Fruit fly (Drosophila melanogaster) whole organism: ENCODE results near the gene NimA.

Experiments
- CG8478 ChIP-seq: fragments of >200 bp; optimal IDR thresholded peaks from 2 replicates; lab custom pipeline; 2018; ENCODE audit warnings: inconsistent platforms
- Dll ChIP-seq: fragments of >200 bp; optimal IDR thresholded peaks from 2 replicates; lab custom pipeline; 2017
- EcR ChIP-seq, 2 experiments: fragments of >200 bp; optimal IDR thresholded peaks; 2 replicates each; lab custom pipeline; 2017; ENCODE audit warnings: missing biosample characterization in 2 of 2, missing genetic modification characterization in 2 of 2, missing genetic modification reagents in 2 of 2
- pan ChIP-seq: fragments of >200 bp; optimal IDR thresholded peaks from 2 replicates; lab custom pipeline; 2017
- psq ChIP-seq: fragments of >200 bp; optimal IDR thresholded peaks from 2 replicates; lab custom pipeline; 2017
- usp ChIP-seq: fragments of >200 bp; optimal IDR thresholded peaks from 2 replicates; lab custom pipeline; 2017; ENCODE audit warnings: missing biosample characterization, missing genetic modification characterization, mixed read lengths

The NimA gene

dm6 chr2L:13957239-13957638 is at the start of gene NimA:
Gene NimA, plus strand, starts transcription at chr2L:13957539.
- TF ChIP-seq psq (lab: Kevin White, UChicago) (no peak), CG8478 (lab: Kevin White, UChicago) (no peak), pan (no peak), Dll (no peak), usp (no peak)

- TF ChIP-seq CG8478 (lab: Kevin White, UChicago) = no peak
- no peak for TF ChIP-seq usp
- no peak for TF ChIP-seq EcR (GFP tag; optimal IDR thresholded peaks at IDR 0.05; lab: Kevin White, UChicago)
- TF ChIP-seq pan = no peak
- TF ChIP-seq Dll = no peak
- TF ChIP-seq psq (lab: Kevin White, UChicago) = no peak
Observed at dm6 chr2L:13909033-13909432, 48.3 kb upstream of the NimA start, which contains the start of gene Ance-2. Gene Ance-2, plus strand, starts transcription at chr2L:13909333.

- TF ChIP-seq Dll (no peak), CG8478 (lab: Kevin White, UChicago) (no peak), psq (lab: Kevin White, UChicago) (no peak), usp (no peak), pan (no peak), EcR (GFP tag; optimal IDR thresholded peaks at IDR 0.05; lab: Kevin White, UChicago) (no peak)
Observed at dm6 chr2L:13911783-13912182, 45.6 kb upstream of the NimA start, which contains the start of gene Acyp. Gene Acyp, plus strand, starts transcription at chr2L:13912083.

- no peak for TF ChIP-seq EcR (GFP tag; optimal IDR thresholded peaks at IDR 0.05; lab: Kevin White, UChicago)
- no peak for TF ChIP-seq psq (lab: Kevin White, UChicago)
- no peak for TF ChIP-seq usp
- no peak for TF ChIP-seq CG8478 (lab: Kevin White, UChicago)
- no peak for TF ChIP-seq Dll
- TF ChIP-seq pan = no peak
Observed at dm6 chr2L:13914425-13914824, 42.9 kb upstream of the NimA start, which contains the start of gene Ance-3. Gene Ance-3, plus strand, starts transcription at chr2L:13914725.

dm6 chr2L:13923453-13923852 is 33.9 kb upstream of the NimA start, which contains the start of gene Vajk1:
Gene Vajk1, minus strand, starts transcription at chr2L:13923553.
- TF ChIP-seq psq (lab: Kevin White, UChicago) = no peak
- no peak for TF ChIP-seq Dll
- TF ChIP-seq pan = no peak
- TF ChIP-seq CG8478 (lab: Kevin White, UChicago) = no peak
- TF ChIP-seq EcR (GFP tag; optimal IDR thresholded peaks at IDR 0.05; lab: Kevin White, UChicago) = no peak
- no peak for TF ChIP-seq usp

dm6 chr2L:13923984-13924383 is 33.4 kb upstream of the NimA start:
- TF ChIP-seq EcR (GFP tag; optimal IDR thresholded peaks at IDR 0.05; lab: Kevin White, UChicago) = no peak
- no peak for TF ChIP-seq psq (lab: Kevin White, UChicago)

dm6 chr2L:13925699-13926098 is 31.6 kb upstream of the NimA start:
- no peak for TF ChIP-seq EcR (GFP tag; optimal IDR thresholded peaks at IDR 0.05; lab: Kevin White, UChicago)
- TF ChIP-seq usp = no peak
- no peak for TF ChIP-seq pan
- no peak for TF ChIP-seq CG8478 (lab: Kevin White, UChicago)

- TF ChIP-seq pan (no peak), Dll (no peak), usp (no peak)
Observed at dm6 chr2L:13928461-13928860, 28.9 kb upstream of the NimA start.

dm6 chr2L:13931318-13931717 is 26.0 kb upstream of the NimA start, which contains the start of gene CG42711:
Gene CG42711, minus strand, starts transcription at chr2L:13931362.
- TF ChIP-seq CG8478 (lab: Kevin White, UChicago) (no peak), psq (lab: Kevin White, UChicago) (no peak), pan (no peak)

- no peak for TF ChIP-seq psq (lab: Kevin White, UChicago)
- no peak for TF ChIP-seq CG8478 (lab: Kevin White, UChicago)
Observed at dm6 chr2L:13934542-13935065, 22.7 kb upstream of the NimA start, which contains the start of gene Vajk2. Gene Vajk2, minus strand, starts transcription at chr2L:13934692.

- no peak for TF ChIP-seq pan
- TF ChIP-seq CG8478 (lab: Kevin White, UChicago) = no peak
- no peak for TF ChIP-seq usp
- no peak for TF ChIP-seq psq (lab: Kevin White, UChicago)
- TF ChIP-seq Dll = no peak
- TF ChIP-seq EcR (GFP tag; optimal IDR thresholded peaks at IDR 0.05; lab: Kevin White, UChicago) = no peak
Observed at dm6 chr2L:13947476-13947875, 9.9 kb upstream of the NimA start, which contains the start of gene Vajk3. Gene Vajk3, minus strand, starts transcription at chr2L:13947476.

- TF ChIP-seq pan (no peak), EcR (GFP tag; optimal IDR thresholded peaks at IDR 0.05; lab: Kevin White, UChicago) (no peak), CG8478 (lab: Kevin White, UChicago) (no peak), Dll (no peak)
Observed at dm6 chr2L:13949789-13950188, 7.5 kb upstream of the NimA start.

dm6 chr2L:13955775-13956174 is 1.6 kb upstream of the NimA start:
- TF ChIP-seq CG8478 (lab: Kevin White, UChicago) (no peak), pan (peak; percentile 94), Dll (no peak)

- TF ChIP-seq CG8478 (lab: Kevin White, UChicago) (no peak), pan (no peak), EcR (GFP tag; optimal IDR thresholded peaks at IDR 0.05; lab: Kevin White, UChicago) (no peak), psq (lab: Kevin White, UChicago) (no peak), usp (no peak), Dll (no peak)
Observed at dm6 chr2L:13960399-13960798, 3.1 kb downstream of the NimA start.
